Worm (Caenorhabditis elegans) whole organism, mixed stage, embryonic: Measurements from ENCODE around the gene T05C12.9.

ENCODE experiments used
- elt-1 ChIP-seq: sonication (generic microtip); optimal IDR thresholded peaks from 2 replicates; lab custom pipeline; 2017; ENCODE audit warnings: missing genetic modification characterization, mild to moderate bottlenecking, missing compliant biosample characterization, antibody characterized with exemption, moderate library complexity, borderline replicate concordance; ENCODE audit not compliant: insufficient read depth
- lin-13 ChIP-seq: fragments of 150-350 bp; optimal IDR thresholded peaks from 2 replicates; lab custom pipeline; 2014; ENCODE audit warnings: missing biosample characterization, missing genetic modification characterization
- nhr-12 ChIP-seq: fragments of 150-350 bp; optimal IDR thresholded peaks from 2 replicates; lab custom pipeline; 2014; ENCODE audit warnings: missing biosample characterization, missing genetic modification characterization
- nhr-76 ChIP-seq: sonication (generic microtip); optimal IDR thresholded peaks from 2 replicates; lab custom pipeline; 2017; ENCODE audit warnings: missing biosample characterization, missing genetic modification characterization
- pha-4 ChIP-seq: fragments of 150-350 bp; optimal IDR thresholded peaks from 2 replicates; lab custom pipeline; 2018; ENCODE audit warnings: missing biosample characterization, missing genetic modification reagents, missing genetic modification characterization
- sem-2 ChIP-seq: fragments of 200-800 bp; sonication (Bioruptor generic); optimal IDR thresholded peaks from 2 replicates; lab custom pipeline; 2018; ENCODE audit warnings: mild to moderate bottlenecking, missing genetic modification characterization, missing compliant biosample characterization
- snpc-4 ChIP-seq: fragments of 150-350 bp; optimal IDR thresholded peaks from 2 replicates; lab custom pipeline; 2014; ENCODE audit warnings: missing biosample characterization, missing genetic modification characterization
- sptf-1 ChIP-seq: sonication (generic microtip); optimal IDR thresholded peaks from 2 replicates; lab custom pipeline; 2017; ENCODE audit warnings: mild to moderate bottlenecking, missing genetic modification characterization, moderate library complexity, missing compliant biosample characterization
- unc-39 ChIP-seq: fragments of 150-350 bp; optimal IDR thresholded peaks from 2 replicates; lab custom pipeline; 2014; ENCODE audit warnings: missing biosample characterization, missing genetic modification characterization
- unc-62 ChIP-seq: fragments of 150-350 bp; optimal IDR thresholded peaks from 2 replicates; lab custom pipeline; 2014; ENCODE audit warnings: missing biosample characterization, missing genetic modification reagents, missing genetic modification characterization

- TF ChIP-seq nhr-76 (tag; lab: Kevin White, UChicago), result no peak
- no peak for TF ChIP-seq nhr-12 (tag; lab: Kevin White, UChicago)
- TF ChIP-seq unc-39 (tag; lab: Kevin White, UChicago), result no peak
- TF ChIP-seq lin-13 (tag; lab: Kevin White, UChicago), result no peak
- no peak for TF ChIP-seq pha-4 (tag; lab: Kevin White, UChicago)
- no peak for TF ChIP-seq sem-2 (GFP tag; lab: Kevin White, UChicago)
- TF ChIP-seq snpc-4 (tag; lab: Kevin White, UChicago), result no peak
- TF ChIP-seq elt-1 (tag; lab: Kevin White, UChicago), result no peak
- no peak for TF ChIP-seq unc-62 (GFP tag; lab: Kevin White, UChicago)
- TF ChIP-seq sptf-1 (tag; lab: Kevin White, UChicago), result no peak
Observed at ce11 chrII:8149930-8150329, 43.1 kb downstream of the T05C12.9 start, which contains the start of gene F10B5.3.
